Fruit fly (Drosophila melanogaster) whole organism, embryonic: Measurements from ENCODE around the gene Tsp96F.

Experiments used
- Bgb ChIP-seq: fragments of 200-800 bp; sonication (Bioruptor generic); IDR thresholded peaks from 2 replicates; pipeline ENCODE4 v1.3.6; 2022; ENCODE audit warnings: missing biosample characterization, missing genetic modification characterization; ENCODE audit not compliant: partially characterized antibody
- CG12071 ChIP-seq: fragments of 200-800 bp; sonication (Bioruptor generic); optimal IDR thresholded peaks from 3 replicates; lab custom pipeline; 2018; ENCODE audit warnings: missing biosample characterization, mild to moderate bottlenecking, missing genetic modification characterization
- CG12155 ChIP-seq: fragments of 200-800 bp; sonication (Bioruptor generic); optimal IDR thresholded peaks from 3 replicates; lab custom pipeline; 2016; ENCODE audit warnings: missing biosample characterization, missing genetic modification characterization
- CG12219 ChIP-seq: fragments of 200-800 bp; sonication (Bioruptor generic); optimal IDR thresholded peaks from 3 replicates; lab custom pipeline; 2018; ENCODE audit warnings: missing biosample characterization, mild to moderate bottlenecking, missing genetic modification characterization
- CG12236 ChIP-seq: fragments of 200-800 bp; sonication (Bioruptor generic); optimal IDR thresholded peaks from 2 replicates; lab custom pipeline; 2016; ENCODE audit warnings: missing biosample characterization, missing genetic modification characterization
- CG14667 ChIP-seq: fragments of 200-800 bp; sonication (Bioruptor generic); IDR thresholded peaks from 2 replicates; pipeline ENCODE4 v1.3.6; 2022; ENCODE audit warnings: missing biosample characterization, missing genetic modification characterization
- CG16779 ChIP-seq: fragments of 200-800 bp; sonication (Bioruptor generic); IDR thresholded peaks from 2 replicates; pipeline ENCODE4 v1.3.6; 2022; ENCODE audit warnings: missing biosample characterization, missing genetic modification characterization
- CG17568 ChIP-seq: fragments of 200-800 bp; sonication (Bioruptor generic); optimal IDR thresholded peaks from 2 replicates; lab custom pipeline; 2018; ENCODE audit warnings: missing biosample characterization, mild to moderate bottlenecking, missing genetic modification characterization, moderate library complexity
- CG17912 ChIP-seq: fragments of 200-800 bp; sonication (Bioruptor generic); optimal IDR thresholded peaks from 2 replicates; lab custom pipeline; 2018; ENCODE audit warnings: missing biosample characterization, mild to moderate bottlenecking, missing genetic modification characterization
- CG18599 ChIP-seq: fragments of 200-800 bp; sonication (Bioruptor generic); optimal IDR thresholded peaks from 3 replicates; lab custom pipeline; 2017; ENCODE audit warnings: missing biosample characterization, missing genetic modification characterization, mild to moderate bottlenecking, moderate library complexity, missing genetic modification reagents
- CG18764 ChIP-seq: fragments of 200-800 bp; sonication (Bioruptor generic); optimal IDR thresholded peaks from 3 replicates; lab custom pipeline; 2016; ENCODE audit warnings: missing biosample characterization, missing genetic modification characterization
- CG2129 ChIP-seq: fragments of 200-800 bp; sonication (Bioruptor generic); IDR thresholded peaks from 2 replicates; pipeline ENCODE4 v1.3.6; 2022; ENCODE audit warnings: missing biosample characterization, missing genetic modification characterization; ENCODE audit not compliant: partially characterized antibody
- CG3407 ChIP-seq: fragments of 200-800 bp; sonication (Bioruptor generic); optimal IDR thresholded peaks from 2 replicates; lab custom pipeline; 2018; ENCODE audit warnings: missing biosample characterization, mild to moderate bottlenecking, missing genetic modification characterization
- CG3847 ChIP-seq: fragments of 200-800 bp; sonication (Bioruptor generic); IDR thresholded peaks from 2 replicates; pipeline ENCODE4 v1.3.6; 2022; ENCODE audit warnings: missing biosample characterization, missing genetic modification characterization
- CG6272 ChIP-seq: fragments of 200-800 bp; sonication (Bioruptor generic); IDR thresholded peaks from 2 replicates; pipeline ENCODE4 v1.3.6; 2022; ENCODE audit warnings: missing biosample characterization, missing genetic modification characterization
- CG6689 ChIP-seq: fragments of 200-800 bp; sonication (Bioruptor generic); IDR thresholded peaks from 2 replicates; pipeline ENCODE4 v1.3.6; 2022; ENCODE audit warnings: missing biosample characterization, missing genetic modification characterization
- CG6791 ChIP-seq: fragments of 200-800 bp; sonication (Bioruptor generic); IDR thresholded peaks from 3 replicates; pipeline ENCODE4 v1.3.6; 2022; ENCODE audit warnings: missing biosample characterization, missing genetic modification characterization; ENCODE audit not compliant: partially characterized antibody
- CG7271 ChIP-seq: fragments of 200-800 bp; sonication (Bioruptor generic); optimal IDR thresholded peaks from 2 replicates; lab custom pipeline; 2018; ENCODE audit warnings: missing biosample characterization, mild to moderate bottlenecking, missing genetic modification characterization, moderate library complexity
- CG7372 ChIP-seq: fragments of 200-800 bp; sonication (Bioruptor generic); IDR thresholded peaks from 2 replicates; pipeline ENCODE4 v1.3.6; 2022; ENCODE audit warnings: missing biosample characterization, missing genetic modification characterization
- CG7556 ChIP-seq: fragments of 200-800 bp; sonication (Bioruptor generic); optimal IDR thresholded peaks from 2 replicates; lab custom pipeline; 2017; ENCODE audit warnings: missing biosample characterization, mild to moderate bottlenecking, missing genetic modification characterization
- CG8388 ChIP-seq: fragments of 200-800 bp; sonication (Bioruptor generic); optimal IDR thresholded peaks from 2 replicates; lab custom pipeline; 2019; ENCODE audit warnings: missing biosample characterization, mild to moderate bottlenecking, missing genetic modification characterization, moderate library complexity
- CG8765 ChIP-seq: fragments of 200-800 bp; sonication (Bioruptor generic); IDR thresholded peaks from 2 replicates; pipeline ENCODE4 v1.3.6; 2022; ENCODE audit warnings: missing biosample characterization, missing genetic modification characterization
- CG9437 ChIP-seq: fragments of 200-800 bp; sonication (Bioruptor generic); optimal IDR thresholded peaks from 2 replicates; lab custom pipeline; 2018; ENCODE audit warnings: missing biosample characterization, mild to moderate bottlenecking, missing genetic modification characterization
- CkIIα-i1 ChIP-seq: fragments of 200-800 bp; sonication (Bioruptor generic); IDR thresholded peaks from 2 replicates; pipeline ENCODE4 v1.3.6; 2022; ENCODE audit warnings: missing biosample characterization, missing genetic modification characterization
- Deaf1 ChIP-seq: fragments of 200-800 bp; optimal IDR thresholded peaks from 3 replicates; lab custom pipeline; 2019; ENCODE audit warnings: missing biosample characterization, mild to moderate bottlenecking, missing genetic modification characterization, moderate library complexity
- E2f2 ChIP-seq: fragments of 200-800 bp; sonication (Bioruptor generic); IDR thresholded peaks from 2 replicates; pipeline ENCODE4 v1.3.6; 2022; ENCODE audit warnings: missing biosample characterization, missing genetic modification characterization
- Fer1 ChIP-seq: fragments of 200-800 bp; sonication (Bioruptor generic); optimal IDR thresholded peaks from 2 replicates; lab custom pipeline; 2017; ENCODE audit warnings: missing biosample characterization, mild to moderate bottlenecking, missing genetic modification characterization
- H15 ChIP-seq: fragments of 200-800 bp; sonication (Bioruptor generic); IDR thresholded peaks from 3 replicates; pipeline ENCODE4 v1.3.6; 2022; ENCODE audit warnings: missing biosample characterization, missing genetic modification characterization
- Hmr ChIP-seq: fragments of 200-800 bp; sonication (Bioruptor generic); optimal IDR thresholded peaks from 3 replicates; lab custom pipeline; 2017; ENCODE audit warnings: mild to moderate bottlenecking, missing biosample characterization, missing genetic modification reagents, missing genetic modification characterization
- Hr3 ChIP-seq: fragments of 200-800 bp; sonication (Bioruptor generic); optimal IDR thresholded peaks from 3 replicates; lab custom pipeline; 2016; ENCODE audit warnings: missing biosample characterization, missing genetic modification characterization
- Mad ChIP-seq: fragments of 200-800 bp; sonication (Bioruptor generic); optimal IDR thresholded peaks from 2 replicates; lab custom pipeline; 2016; ENCODE audit warnings: missing biosample characterization, missing genetic modification characterization
- Poxn ChIP-seq: fragments of 200-800 bp; sonication (Bioruptor generic); IDR thresholded peaks from 2 replicates; pipeline ENCODE4 v1.3.6; 2022; ENCODE audit warnings: missing biosample characterization, missing genetic modification characterization
- Sox100B ChIP-seq: fragments of 200-800 bp; sonication (Bioruptor generic); optimal IDR thresholded peaks from 3 replicates; lab custom pipeline; 2018; ENCODE audit warnings: missing biosample characterization, mild to moderate bottlenecking, missing genetic modification characterization
- Trl ChIP-seq, 3 experiments: fragments of >200 bp in 2 of 3; fragments of 200-800 bp in 1 of 3; sonication (Bioruptor generic) in 1 of 3; optimal IDR thresholded peaks; 2 replicates in 1 of 3; 3 replicates in 2 of 3; lab custom pipeline; 2016 to 2017; ENCODE audit warnings: missing biosample characterization in 1 of 3, missing genetic modification characterization in 1 of 3
- ab ChIP-seq: fragments of 200-800 bp; sonication (Bioruptor generic); optimal IDR thresholded peaks from 2 replicates; lab custom pipeline; 2016; ENCODE audit warnings: missing biosample characterization, missing genetic modification characterization
- chif ChIP-seq, 2 experiments: fragments of 200-800 bp; sonication (Bioruptor generic); optimal IDR thresholded peaks; 3 replicates each; lab custom pipeline; 2016; ENCODE audit warnings: missing biosample characterization in 2 of 2, missing genetic modification characterization in 2 of 2
- cwo ChIP-seq: fragments of 200-800 bp; sonication (Bioruptor generic); optimal IDR thresholded peaks from 3 replicates; lab custom pipeline; 2017; ENCODE audit warnings: missing biosample characterization, missing genetic modification characterization, mild to moderate bottlenecking, moderate library complexity, missing genetic modification reagents
- da ChIP-seq: fragments of 200-800 bp; sonication (Bioruptor generic); optimal IDR thresholded peaks from 2 replicates; lab custom pipeline; 2016; ENCODE audit warnings: missing biosample characterization, missing genetic modification characterization
- exex ChIP-seq: fragments of 200-800 bp; sonication (Bioruptor generic); optimal IDR thresholded peaks from 4 replicates; lab custom pipeline; 2018; ENCODE audit warnings: missing biosample characterization, mild to moderate bottlenecking, missing genetic modification characterization, moderate library complexity
- fd102C ChIP-seq: fragments of 200-800 bp; sonication (Bioruptor generic); optimal IDR thresholded peaks from 2 replicates; lab custom pipeline; 2018; ENCODE audit warnings: missing biosample characterization, mild to moderate bottlenecking, missing genetic modification characterization, moderate library complexity
- fu2 ChIP-seq: fragments of 200-800 bp; sonication (Bioruptor generic); optimal IDR thresholded peaks from 2 replicates; lab custom pipeline; 2016; ENCODE audit warnings: missing biosample characterization, missing genetic modification characterization
- jing ChIP-seq: fragments of 200-800 bp; sonication (Bioruptor generic); optimal IDR thresholded peaks from 2 replicates; lab custom pipeline; 2018; ENCODE audit warnings: missing biosample characterization, mild to moderate bottlenecking, missing genetic modification characterization
- klu ChIP-seq: fragments of 200-800 bp; sonication (Bioruptor generic); IDR thresholded peaks from 2 replicates; pipeline ENCODE4 v1.3.6; 2022; ENCODE audit warnings: missing biosample characterization, missing genetic modification characterization
- lola ChIP-seq, 3 experiments: fragments of >200 bp in 2 of 3; fragments of 200-800 bp in 1 of 3; sonication (Bioruptor generic) in 1 of 3; optimal IDR thresholded peaks; 2 replicates each; lab custom pipeline; 2017 to 2019; ENCODE audit warnings: missing biosample characterization in 3 of 3, missing genetic modification characterization in 3 of 3, mild to moderate bottlenecking in 1 of 3, moderate library complexity in 1 of 3
- mld ChIP-seq: fragments of 200-800 bp; sonication (Bioruptor generic); IDR thresholded peaks from 3 replicates; pipeline ENCODE4 v1.3.6; 2022; ENCODE audit warnings: missing biosample characterization, missing genetic modification characterization; ENCODE audit not compliant: partially characterized antibody
- nau ChIP-seq: fragments of 200-800 bp; sonication (Bioruptor generic); optimal IDR thresholded peaks from 3 replicates; lab custom pipeline; 2017; ENCODE audit warnings: missing biosample characterization, mild to moderate bottlenecking, missing genetic modification characterization, missing genetic modification reagents
- scrt ChIP-seq: fragments of 200-800 bp; sonication (Bioruptor generic); optimal IDR thresholded peaks from 2 replicates; lab custom pipeline; 2018; ENCODE audit warnings: missing biosample characterization, mild to moderate bottlenecking, missing genetic modification characterization, moderate library complexity
- sug ChIP-seq: fragments of 200-800 bp; optimal IDR thresholded peaks from 2 replicates; lab custom pipeline; 2019; ENCODE audit warnings: missing biosample characterization, mild to moderate bottlenecking, missing genetic modification characterization, moderate library complexity
- tap ChIP-seq: fragments of 200-800 bp; optimal IDR thresholded peaks from 3 replicates; lab custom pipeline; 2019; ENCODE audit warnings: missing biosample characterization, mild to moderate bottlenecking, missing genetic modification characterization, moderate library complexity

Tsp96F gene

dm6 chr3R:25879324-25879766, 1.9 kb downstream of the Tsp96F start (continued):
- no peak for TF ChIP-seq mld (GFP tag; lab: Robert Waterston, UW)
- TF ChIP-seq klu (GFP tag; lab: Robert Waterston, UW), result peak; percentile 56; the same call in 1 of the 2 replicates
- TF ChIP-seq Poxn (GFP tag; lab: Robert Waterston, UW), result no peak
- peak; percentile 50 for TF ChIP-seq CG12155 (GFP tag; lab: Kevin White, UChicago)
- TF ChIP-seq CG7556 (GFP tag; lab: Kevin White, UChicago), result peak; percentile 53
- TF ChIP-seq CG17568, result peak; percentile 54
- peak; percentile 81 for TF ChIP-seq Sox100B (GFP tag; lab: Kevin White, UChicago)
- peak; percentile 39 for TF ChIP-seq sug (tag; lab: Kevin White, UChicago)
- TF ChIP-seq fd102C (GFP tag; lab: Kevin White, UChicago), result no peak
- TF ChIP-seq da (GFP tag; lab: Kevin White, UChicago), result peak; percentile 19
- TF ChIP-seq CkIIα-i1 (GFP tag; lab: Robert Waterston, UW), result no peak
- TF ChIP-seq fu2, result peak; percentile 48
- TF ChIP-seq CG12236 (GFP tag; lab: Kevin White, UChicago), result peak; percentile 25
- peak; percentile 45 for TF ChIP-seq Mad (GFP tag; lab: Kevin White, UChicago)
- TF ChIP-seq Bgb (GFP tag; lab: Robert Waterston, UW), result no peak
- TF ChIP-seq CG12219 (GFP tag; lab: Kevin White, UChicago), result peak; percentile 79
- TF ChIP-seq H15 (GFP tag; lab: Robert Waterston, UW), result no peak; the same call in 2 of the 3 replicates
- no peak for TF ChIP-seq CG17912 (GFP tag; lab: Kevin White, UChicago)
- TF ChIP-seq CG7372 (GFP tag; lab: Robert Waterston, UW), result peak; percentile 45
- TF ChIP-seq CG18599, result peak; percentile 70
- peak; percentile 58 for TF ChIP-seq scrt
- peak; percentile 39 for TF ChIP-seq CG7271 (tag; lab: Kevin White, UChicago)
- peak; percentile 37 for TF ChIP-seq CG3407
- TF ChIP-seq E2f2, result peak; percentile 58; the same call in 1 of the 2 replicates
- TF ChIP-seq CG8388 (GFP tag; lab: Kevin White, UChicago), result peak; percentile 77
- no peak for TF ChIP-seq CG2129 (GFP tag; lab: Robert Waterston, UW)
- TF ChIP-seq cwo (GFP tag; lab: Kevin White, UChicago), result peak; percentile 47
- no peak; the same call in 1 of the 2 replicates for TF ChIP-seq CG14667
- peak; percentile 74 for TF ChIP-seq CG6689
- 0 out of 2 replicates have a peak, but pooled peaks have one; percentile 24 for TF ChIP-seq CG8765 (GFP tag; lab: Robert Waterston, UW)
- TF ChIP-seq Trl (optimal IDR thresholded peaks at IDR 0.05; lab: Kevin White, UChicago), result no peak
- no peak for TF ChIP-seq Trl (GFP tag; optimal IDR thresholded peaks at IDR 0.05; lab: Kevin White, UChicago)
- TF ChIP-seq Hr3, result peak; percentile 71
- peak; percentile 53 for TF ChIP-seq CG18764 (GFP tag; lab: Kevin White, UChicago)
- TF ChIP-seq jing (GFP tag; lab: Kevin White, UChicago), result peak; percentile 63
- peak; percentile 35 for TF ChIP-seq Hmr
- peak; percentile 74 for TF ChIP-seq CG12071 (GFP tag; lab: Kevin White, UChicago)
- TF ChIP-seq Fer1 (GFP tag; lab: Kevin White, UChicago), result peak; percentile 36
- peak; percentile 48 to 77 for TF ChIP-seq chif (GFP tag; optimal IDR thresholded peaks at IDR 0.05; lab: Kevin White, UChicago)
- TF ChIP-seq Deaf1 (tag; lab: Kevin White, UChicago), result peak; percentile 50
- TF ChIP-seq CG9437 (GFP tag; lab: Kevin White, UChicago), result peak; percentile 77
- TF ChIP-seq lola (GFP tag; optimal IDR thresholded peaks at IDR 0.05; lab: Kevin White, UChicago), result peak in 1 of 3 experiments; percentile 77
- no peak for TF ChIP-seq CG6272 (GFP tag; lab: Robert Waterston, UW)
- peak; percentile 13 for TF ChIP-seq nau (GFP tag; lab: Kevin White, UChicago)
- TF ChIP-seq CG16779, result no peak; the same call in 1 of the 2 replicates
- no peak for TF ChIP-seq CG6791 (GFP tag; lab: Robert Waterston, UW)
- TF ChIP-seq CG3847 (GFP tag; lab: Robert Waterston, UW), result no peak; the same call in none of the 2 replicates
- peak; percentile 81 for TF ChIP-seq tap (tag; lab: Kevin White, UChicago)
- TF ChIP-seq ab (GFP tag; lab: Kevin White, UChicago), result peak; percentile 57
- peak; percentile 36 for TF ChIP-seq exex (tag; lab: Kevin White, UChicago)
